Worm (Caenorhabditis elegans) whole organism, late embryonic: ENCODE measurements around the gene hlh-4.

Experiments
- C08G9.2 ChIP-seq: sonication (generic microtip); optimal IDR thresholded peaks from 2 replicates; lab custom pipeline; 2016; ENCODE audit warnings: mild to moderate bottlenecking, missing genetic modification characterization, moderate library complexity, missing compliant biosample characterization
- K02D7.2 ChIP-seq: sonication (generic microtip); optimal IDR thresholded peaks from 2 replicates; lab custom pipeline; 2017; ENCODE audit warnings: mild to moderate bottlenecking, missing genetic modification characterization, missing compliant biosample characterization
- Y22D7AL.16 ChIP-seq: sonication (generic microtip); optimal IDR thresholded peaks from 2 replicates; lab custom pipeline; 2016; ENCODE audit warnings: missing genetic modification characterization, missing compliant biosample characterization
- ceh-14 ChIP-seq: sonication (generic microtip); optimal IDR thresholded peaks from 2 replicates; lab custom pipeline; 2016; ENCODE audit warnings: missing genotype, missing genetic modification characterization, missing compliant biosample characterization
- ceh-19 ChIP-seq: fragments of 200-800 bp; sonication (Bioruptor generic); optimal IDR thresholded peaks from 2 replicates; lab custom pipeline; 2018; ENCODE audit warnings: mild to moderate bottlenecking, missing genetic modification characterization, missing compliant biosample characterization
- ceh-22 ChIP-seq: sonication (generic microtip); optimal IDR thresholded peaks from 2 replicates; lab custom pipeline; 2017; ENCODE audit warnings: missing biosample characterization, missing genetic modification characterization
- ceh-24 ChIP-seq: sonication (generic microtip); optimal IDR thresholded peaks from 2 replicates; lab custom pipeline; 2016; ENCODE audit warnings: mild to moderate bottlenecking, missing genetic modification characterization, missing compliant biosample characterization
- ceh-30 ChIP-seq: fragments of 150-350 bp; optimal IDR thresholded peaks from 2 replicates; lab custom pipeline; 2014; ENCODE audit warnings: missing biosample characterization, missing genetic modification characterization
- ceh-31 ChIP-seq: sonication (generic microtip); optimal IDR thresholded peaks from 2 replicates; lab custom pipeline; 2016; ENCODE audit warnings: missing genetic modification characterization, missing compliant biosample characterization
- ceh-34 ChIP-seq: sonication (generic microtip); optimal IDR thresholded peaks from 2 replicates; lab custom pipeline; 2016; ENCODE audit warnings: mild to moderate bottlenecking, missing genetic modification characterization, missing compliant biosample characterization
- ceh-45 ChIP-seq: fragments of 200-800 bp; sonication (Bioruptor generic); IDR thresholded peaks from 2 replicates; pipeline ENCODE4 v1.3.6; 2022; ENCODE audit warnings: missing genetic modification reagents, missing genetic modification characterization, missing compliant biosample characterization
- ceh-48 ChIP-seq: sonication (generic microtip); optimal IDR thresholded peaks from 2 replicates; lab custom pipeline; 2016; ENCODE audit warnings: missing genetic modification characterization, inconsistent platforms, missing compliant biosample characterization
- ceh-9 ChIP-seq: sonication (generic microtip); optimal IDR thresholded peaks from 2 replicates; lab custom pipeline; 2016; ENCODE audit warnings: mild to moderate bottlenecking, missing genetic modification characterization, inconsistent platforms, missing compliant biosample characterization
- dmd-4 ChIP-seq: sonication (generic microtip); optimal IDR thresholded peaks from 2 replicates; lab custom pipeline; 2016; ENCODE audit warnings: borderline replicate concordance, missing genetic modification characterization, missing compliant biosample characterization
- elt-2 ChIP-seq: sonication (generic microtip); optimal IDR thresholded peaks from 2 replicates; lab custom pipeline; 2016; ENCODE audit warnings: missing genetic modification reagents, missing genetic modification characterization, missing compliant biosample characterization
- elt-4 ChIP-seq: sonication (generic microtip); optimal IDR thresholded peaks from 2 replicates; lab custom pipeline; 2016; ENCODE audit warnings: missing genetic modification characterization, missing compliant biosample characterization
- eyg-1 ChIP-seq: sonication (generic microtip); optimal IDR thresholded peaks from 2 replicates; lab custom pipeline; 2016; ENCODE audit warnings: missing genotype, missing genetic modification characterization, missing compliant biosample characterization
- fkh-10 ChIP-seq: fragments of 150-350 bp; optimal IDR thresholded peaks from 2 replicates; lab custom pipeline; 2014; ENCODE audit warnings: missing biosample characterization, missing genetic modification reagents, missing genetic modification characterization
- fkh-6 ChIP-seq: sonication (generic microtip); optimal IDR thresholded peaks from 2 replicates; lab custom pipeline; 2016; ENCODE audit warnings: missing genetic modification characterization, missing compliant biosample characterization
- gmeb-2 ChIP-seq: sonication (generic microtip); optimal IDR thresholded peaks from 2 replicates; lab custom pipeline; 2016; ENCODE audit warnings: missing genetic modification characterization, inconsistent platforms, missing compliant biosample characterization
- hlh-13 ChIP-seq: fragments of 200-800 bp; sonication (Bioruptor generic); optimal IDR thresholded peaks from 2 replicates; lab custom pipeline; 2018; ENCODE audit warnings: mild to moderate bottlenecking, missing genetic modification characterization, missing compliant biosample characterization
- hlh-15 ChIP-seq: sonication (generic microtip); optimal IDR thresholded peaks from 2 replicates; lab custom pipeline; 2016; ENCODE audit warnings: missing genetic modification characterization, missing compliant biosample characterization
- hlh-8 ChIP-seq: sonication (generic microtip); optimal IDR thresholded peaks from 2 replicates; lab custom pipeline; 2016; ENCODE audit warnings: missing genotype, missing genetic modification characterization, missing compliant biosample characterization
- lin-11 ChIP-seq: fragments of 200-800 bp; sonication (Bioruptor generic); optimal IDR thresholded peaks from 2 replicates; lab custom pipeline; 2018; ENCODE audit warnings: mild to moderate bottlenecking, missing genetic modification characterization, missing compliant biosample characterization
- madf-2 ChIP-seq: sonication (generic microtip); optimal IDR thresholded peaks from 2 replicates; lab custom pipeline; 2017; ENCODE audit warnings: missing genetic modification characterization, missing compliant biosample characterization
- nfya-1 ChIP-seq: sonication (generic microtip); optimal IDR thresholded peaks from 2 replicates; lab custom pipeline; 2017; ENCODE audit warnings: missing genetic modification characterization, mild to moderate bottlenecking, missing compliant biosample characterization, antibody characterized with exemption, moderate library complexity
- npax-4 ChIP-seq: sonication (generic microtip); optimal IDR thresholded peaks from 2 replicates; lab custom pipeline; 2016; ENCODE audit warnings: missing genetic modification characterization, missing compliant biosample characterization
- odd-2 ChIP-seq: sonication (generic microtip); optimal IDR thresholded peaks from 2 replicates; lab custom pipeline; 2017; ENCODE audit warnings: antibody characterized with exemption, mild to moderate bottlenecking, missing genetic modification characterization, missing compliant biosample characterization
- pag-3 ChIP-seq: sonication (generic microtip); optimal IDR thresholded peaks from 2 replicates; lab custom pipeline; 2016; ENCODE audit warnings: missing compliant biosample characterization, missing genetic modification characterization, borderline replicate concordance
- pha-4 ChIP-seq: fragments of 150-350 bp; optimal IDR thresholded peaks from 2 replicates; lab custom pipeline; 2018; ENCODE audit warnings: missing biosample characterization, missing genetic modification reagents, missing genetic modification characterization
- pqm-1 ChIP-seq: sonication (generic microtip); optimal IDR thresholded peaks from 2 replicates; lab custom pipeline; 2016; ENCODE audit warnings: missing genetic modification characterization, missing compliant biosample characterization
- ref-2 ChIP-seq: sonication (generic microtip); optimal IDR thresholded peaks from 2 replicates; lab custom pipeline; 2016; ENCODE audit warnings: missing genetic modification characterization, missing compliant biosample characterization
- sdc-2 ChIP-seq: sonication (generic microtip); optimal IDR thresholded peaks from 2 replicates; lab custom pipeline; 2016; ENCODE audit warnings: missing genotype, missing genetic modification characterization, missing compliant biosample characterization
- sox-2 ChIP-seq: fragments of 200-800 bp; sonication (Bioruptor generic); IDR thresholded peaks from 2 replicates; pipeline ENCODE4 v1.3.6; 2022; ENCODE audit warnings: missing genetic modification reagents, missing genetic modification characterization, missing compliant biosample characterization
- sox-4 ChIP-seq: sonication (generic microtip); optimal IDR thresholded peaks from 2 replicates; lab custom pipeline; 2017; ENCODE audit warnings: mild to moderate bottlenecking, missing genetic modification characterization, inconsistent platforms, missing compliant biosample characterization
- syd-9 ChIP-seq: sonication (generic microtip); optimal IDR thresholded peaks from 2 replicates; lab custom pipeline; 2016; ENCODE audit warnings: mild to moderate bottlenecking, missing genetic modification characterization, moderate library complexity, missing compliant biosample characterization
- tbx-2 ChIP-seq: sonication (generic microtip); optimal IDR thresholded peaks from 2 replicates; lab custom pipeline; 2016; ENCODE audit warnings: missing genetic modification characterization, missing compliant biosample characterization
- tbx-7 ChIP-seq: sonication (generic microtip); optimal IDR thresholded peaks from 2 replicates; lab custom pipeline; 2016; ENCODE audit warnings: missing genotype, missing genetic modification characterization, missing compliant biosample characterization
- unc-3 ChIP-seq, 2 experiments: fragments of 200-800 bp in 1 of 2; sonication (Bioruptor generic) in 1 of 2; sonication (generic microtip) in 1 of 2; conservative IDR thresholded peaks in 1 of 2; optimal IDR thresholded peaks in 1 of 2; 2 replicates each; pipeline versions ENCODE4 v1.3.6 to Lab custom; 2016 to 2022; ENCODE audit warnings: missing compliant biosample characterization in 2 of 2, missing genetic modification characterization in 2 of 2, missing genetic modification reagents in 1 of 2
- unc-55 ChIP-seq: sonication (generic microtip); optimal IDR thresholded peaks from 2 replicates; lab custom pipeline; 2017; ENCODE audit warnings: missing biosample characterization, missing genetic modification reagents, missing genetic modification characterization
- unc-86 ChIP-seq: sonication (generic microtip); optimal IDR thresholded peaks from 2 replicates; lab custom pipeline; 2016; ENCODE audit warnings: missing genetic modification characterization, missing compliant biosample characterization
- zip-5 ChIP-seq: sonication (generic microtip); optimal IDR thresholded peaks from 2 replicates; lab custom pipeline; 2016; ENCODE audit warnings: missing genetic modification characterization, missing compliant biosample characterization

hlh-4 gene

DNA sequence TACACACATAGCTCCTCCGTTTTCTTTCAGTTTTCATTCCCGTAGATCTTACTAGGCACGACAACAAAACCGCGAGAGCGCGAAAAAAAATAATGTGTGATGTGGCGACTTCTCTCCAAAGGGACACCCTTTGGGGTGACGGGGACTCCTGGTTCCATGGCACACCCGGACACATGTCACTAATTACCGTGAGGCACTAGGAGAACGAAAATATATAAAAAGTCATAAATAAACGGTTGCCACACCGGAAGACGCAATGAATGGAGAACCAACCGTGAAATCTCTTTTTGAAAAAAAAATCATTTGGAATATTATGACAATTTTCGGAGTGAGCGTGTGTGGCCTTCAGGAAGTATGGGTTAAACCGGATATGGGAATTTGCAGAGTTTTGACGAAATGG is 8.4 kb downstream of the hlh-4 start:
- TF ChIP-seq unc-55 (GFP tag; lab: Kevin White, UChicago) (no peak), unc-86 (tag; lab: Kevin White, UChicago) (no peak), hlh-15 (tag; lab: Kevin White, UChicago) (no peak), npax-4 (tag; lab: Kevin White, UChicago) (no peak), pag-3 (tag; lab: Kevin White, UChicago) (no peak), ceh-45 (no peak), elt-4 (tag; lab: Kevin White, UChicago) (no peak), sdc-2 (no peak), zip-5 (tag; lab: Kevin White, UChicago) (no peak), eyg-1 (tag; lab: Kevin White, UChicago) (no peak), sox-4 (tag; lab: Kevin White, UChicago) (no peak), gmeb-2 (tag; lab: Kevin White, UChicago) (no peak), pqm-1 (no peak), ref-2 (tag; lab: Kevin White, UChicago) (no peak), ceh-24 (no peak), ceh-30 (tag; lab: Kevin White, UChicago) (no peak), Y22D7AL.16 (no peak)

DNA sequence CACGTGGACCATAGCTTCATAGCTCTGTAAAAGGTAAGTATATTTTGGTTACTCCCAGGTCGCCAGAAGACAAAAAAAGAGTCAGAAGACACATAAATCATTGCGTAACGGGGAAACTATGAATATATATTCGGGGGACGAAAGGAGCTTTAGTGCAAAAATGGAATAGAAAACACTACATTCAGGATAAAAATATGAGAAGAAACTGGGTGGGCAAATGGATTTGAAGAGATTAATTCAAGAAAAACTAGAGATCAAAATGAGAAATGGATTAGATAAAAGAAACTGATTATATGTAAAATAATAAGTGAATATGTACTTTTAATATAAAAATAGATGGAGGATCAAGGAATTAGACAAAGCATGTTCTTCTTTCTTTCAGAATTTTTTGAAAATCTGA is 11.4 kb downstream of the hlh-4 start, which contains the start of gene C07A9.12:
Gene C07A9.12 (minus strand): TSS at position 101 of the 400 bp plus-strand sequence.
- TF ChIP-seq ceh-14 (tag; lab: Kevin White, UChicago) (no peak), madf-2 (tag; lab: Kevin White, UChicago) (no peak), lin-11 (no peak), Y22D7AL.16 (no peak), ceh-34 (tag; lab: Kevin White, UChicago) (no peak), ceh-19 (GFP tag; lab: Kevin White, UChicago) (no peak), ceh-22 (tag; lab: Kevin White, UChicago) (no peak), fkh-6 (tag; lab: Kevin White, UChicago) (no peak), K02D7.2 (no peak), nfya-1 (tag; lab: Kevin White, UChicago) (no peak), ceh-30 (tag; lab: Kevin White, UChicago) (no peak), ceh-9 (tag; lab: Kevin White, UChicago) (no peak), pha-4 (tag; lab: Kevin White, UChicago) (no peak), C08G9.2 (no peak), unc-3 (GFP tag; conservative IDR thresholded peaks at IDR 0.05; lab: Robert Waterston, UW) (no peak), unc-3 (tag; optimal IDR thresholded peaks at IDR 0.05; lab: Kevin White, UChicago) (no peak), fkh-10 (GFP tag; lab: Kevin White, UChicago) (no peak), ceh-31 (no peak), dmd-4 (tag; lab: Kevin White, UChicago) (no peak)

DNA sequence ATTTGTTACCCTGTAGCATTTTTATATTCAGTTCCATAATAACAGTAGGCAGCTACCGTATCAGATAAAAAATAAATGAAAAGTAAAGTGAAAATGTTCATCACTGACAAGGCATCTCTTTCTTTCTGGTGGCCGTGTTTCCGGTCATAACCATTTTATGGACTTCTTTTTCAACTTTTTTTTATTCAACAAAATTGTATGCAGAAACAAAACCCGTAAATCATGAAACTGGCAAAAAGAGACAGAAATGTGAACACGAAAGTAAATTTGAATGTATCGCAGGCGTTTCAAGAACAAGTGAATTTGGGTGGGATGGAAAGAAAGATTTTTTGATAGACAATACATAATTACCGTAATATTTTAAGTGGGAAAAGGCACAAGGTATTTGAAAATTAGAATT is 13.7 kb downstream of the hlh-4 start, which contains the start of gene clec-162:
Gene clec-162 (minus strand): TSS at position 101 of the 400 bp plus-strand sequence.
- TF ChIP-seq ceh-45 (no peak), hlh-8 (tag; lab: Kevin White, UChicago) (no peak), pqm-1 (no peak)

DNA sequence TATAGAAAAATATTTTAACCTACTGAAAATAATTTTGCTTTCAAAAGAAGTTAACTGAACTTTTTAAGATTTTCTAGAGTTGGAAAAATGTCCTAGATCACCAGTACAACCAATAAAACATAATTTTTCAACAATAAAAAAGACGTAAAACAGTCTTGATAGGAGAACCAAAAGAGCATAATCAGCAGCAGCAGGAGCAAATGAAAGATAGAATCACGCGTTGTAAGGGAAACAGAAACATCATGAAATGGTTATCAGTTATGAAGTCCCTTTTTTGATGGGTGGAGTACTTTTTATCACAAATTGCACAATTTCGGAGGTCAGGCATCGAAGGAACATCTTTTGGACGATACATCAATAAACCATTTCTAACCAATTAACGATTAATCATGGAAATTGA is 16.9 kb downstream of the hlh-4 start:
- no peak for TF ChIP-seq ceh-22 (tag; lab: Kevin White, UChicago)
- TF ChIP-seq ceh-30 (tag; lab: Kevin White, UChicago), result no peak
- TF ChIP-seq elt-2 (tag; lab: Kevin White, UChicago), result peak; percentile 73

DNA sequence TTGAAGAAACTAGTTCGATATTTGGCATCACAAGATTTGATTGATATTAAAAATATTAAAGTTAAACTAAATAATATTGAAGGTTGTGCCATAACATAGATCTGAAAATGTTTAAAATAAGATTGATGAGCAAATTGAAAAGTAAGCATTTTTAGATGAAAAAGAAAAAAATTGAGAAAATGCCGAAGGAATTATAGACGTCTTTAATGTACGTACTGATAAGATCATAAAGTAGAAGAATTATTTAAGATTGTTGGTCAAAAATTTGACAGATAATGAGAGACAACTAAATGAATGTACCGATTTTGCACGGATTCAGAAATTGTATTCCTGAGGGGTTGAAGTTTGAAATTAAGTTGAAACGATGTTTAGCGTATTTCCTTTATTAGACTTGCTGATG is 18.7 kb downstream of the hlh-4 start, which contains the start of gene ncx-7:
Gene ncx-7 (minus strand): TSS at position 101 of the 400 bp plus-strand sequence.
- TF ChIP-seq hlh-13 (no peak), tbx-2 (tag; lab: Kevin White, UChicago) (no peak), ceh-48 (tag; lab: Kevin White, UChicago) (no peak), odd-2 (tag; lab: Kevin White, UChicago) (no peak), sox-2 (GFP tag; lab: Robert Waterston, UW) (no peak), pha-4 (tag; lab: Kevin White, UChicago) (no peak), syd-9 (no peak), hlh-8 (tag; lab: Kevin White, UChicago) (no peak), tbx-7 (tag; lab: Kevin White, UChicago) (no peak), ceh-14 (tag; lab: Kevin White, UChicago) (no peak)
